Worm (Caenorhabditis elegans) whole organism, L4/young adult: ENCODE results near the gene T10F2.5.

Experiments used
- W03F9.2 ChIP-seq: fragments of 150-350 bp; optimal IDR thresholded peaks from 2 replicates; lab custom pipeline; 2014; ENCODE audit warnings: missing biosample characterization, missing genetic modification characterization
- dao-5 ChIP-seq: sonication (generic microtip); optimal IDR thresholded peaks from 2 replicates; lab custom pipeline; 2016; ENCODE audit warnings: missing genotype, missing genetic modification characterization, moderate library complexity, missing compliant biosample characterization
- him-1 ChIP-seq: sonication (generic microtip); optimal IDR thresholded peaks from 2 replicates; lab custom pipeline; 2016; ENCODE audit warnings: missing genotype, missing genetic modification reagents, missing genetic modification characterization, missing compliant biosample characterization

DNA sequence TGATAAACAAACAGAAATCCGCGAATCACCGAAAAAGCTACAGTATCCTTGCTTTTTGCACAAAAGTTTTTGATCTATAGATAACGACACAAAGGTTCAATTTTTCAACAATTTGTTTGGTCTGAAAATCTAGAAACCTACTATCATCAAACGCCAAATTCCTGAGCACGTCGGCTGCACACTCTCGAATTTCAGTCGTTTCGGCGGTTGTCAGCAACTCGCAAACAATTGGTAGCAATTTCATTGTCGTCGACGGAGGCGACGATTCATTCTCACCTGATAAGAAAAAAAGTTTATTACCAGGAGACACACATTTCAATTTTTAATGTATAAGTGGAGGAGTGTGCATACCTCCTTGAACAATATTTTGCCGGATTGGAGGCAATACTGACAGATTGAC is 13.5 kb downstream of the T10F2.5 start:
- TF ChIP-seq him-1 = no peak
- TF ChIP-seq dao-5 (tag; lab: Kevin White, UChicago) = no peak
- TF ChIP-seq W03F9.2 (tag; lab: Kevin White, UChicago) = no peak
